Fruit fly (Drosophila melanogaster) whole organism, embryonic: ENCODE measurements around the gene esg.

Experiments
- BEAF-32 ChIP-seq: fragments of 200-800 bp; sonication (Bioruptor generic); optimal IDR thresholded peaks from 3 replicates; lab custom pipeline; 2017; ENCODE audit warnings: missing biosample characterization, missing genetic modification characterization, mild to moderate bottlenecking, moderate library complexity, missing genetic modification reagents
- CG11504 ChIP-seq: fragments of 200-800 bp; sonication (Bioruptor generic); optimal IDR thresholded peaks from 3 replicates; lab custom pipeline; 2019; ENCODE audit warnings: missing biosample characterization, mild to moderate bottlenecking, missing genetic modification characterization, moderate library complexity
- CG11723 ChIP-seq: fragments of 200-800 bp; sonication (Bioruptor generic); optimal IDR thresholded peaks from 2 replicates; lab custom pipeline; 2017; ENCODE audit warnings: missing biosample characterization, mild to moderate bottlenecking, missing genetic modification characterization
- CG13894 ChIP-seq: fragments of 200-800 bp; sonication (Bioruptor generic); optimal IDR thresholded peaks from 3 replicates; lab custom pipeline; 2018; ENCODE audit warnings: missing biosample characterization, mild to moderate bottlenecking, missing genetic modification characterization, moderate library complexity
- CG16779 ChIP-seq: fragments of 200-800 bp; sonication (Bioruptor generic); IDR thresholded peaks from 2 replicates; pipeline ENCODE4 v1.3.6; 2022; ENCODE audit warnings: missing biosample characterization, missing genetic modification characterization
- CG17568 ChIP-seq: fragments of 200-800 bp; sonication (Bioruptor generic); optimal IDR thresholded peaks from 2 replicates; lab custom pipeline; 2018; ENCODE audit warnings: missing biosample characterization, mild to moderate bottlenecking, missing genetic modification characterization, moderate library complexity
- CG1792 ChIP-seq: fragments of 200-800 bp; sonication (Bioruptor generic); optimal IDR thresholded peaks from 2 replicates; lab custom pipeline; 2016; ENCODE audit warnings: missing biosample characterization, missing genetic modification characterization
- CG18599 ChIP-seq: fragments of 200-800 bp; sonication (Bioruptor generic); optimal IDR thresholded peaks from 3 replicates; lab custom pipeline; 2017; ENCODE audit warnings: missing biosample characterization, missing genetic modification characterization, mild to moderate bottlenecking, moderate library complexity, missing genetic modification reagents
- CG2875 ChIP-seq: fragments of 200-800 bp; sonication (Bioruptor generic); optimal IDR thresholded peaks from 2 replicates; lab custom pipeline; 2017; ENCODE audit warnings: missing biosample characterization, mild to moderate bottlenecking, missing genetic modification characterization, missing genetic modification reagents
- CG33557 ChIP-seq: fragments of 200-800 bp; sonication (Bioruptor generic); optimal IDR thresholded peaks from 2 replicates; lab custom pipeline; 2019; ENCODE audit warnings: missing biosample characterization, mild to moderate bottlenecking, missing genetic modification characterization, moderate library complexity
- CG4404 ChIP-seq: fragments of 200-800 bp; sonication (Bioruptor generic); IDR thresholded peaks from 2 replicates; pipeline ENCODE4 v1.3.6; 2022; ENCODE audit warnings: missing biosample characterization, missing genetic modification characterization
- CG6689 ChIP-seq: fragments of 200-800 bp; sonication (Bioruptor generic); IDR thresholded peaks from 2 replicates; pipeline ENCODE4 v1.3.6; 2022; ENCODE audit warnings: missing biosample characterization, missing genetic modification characterization
- CG6765 ChIP-seq: fragments of 200-800 bp; sonication (Bioruptor generic); optimal IDR thresholded peaks from 3 replicates; lab custom pipeline; 2017; ENCODE audit warnings: missing biosample characterization, mild to moderate bottlenecking, missing genetic modification characterization
- CG7839 ChIP-seq: fragments of 200-800 bp; sonication (Bioruptor generic); optimal IDR thresholded peaks from 3 replicates; lab custom pipeline; 2018; ENCODE audit warnings: missing biosample characterization, mild to moderate bottlenecking, missing genetic modification characterization, moderate library complexity
- CG7963 ChIP-seq: fragments of 200-800 bp; sonication (Bioruptor generic); IDR thresholded peaks from 3 replicates; pipeline ENCODE4 v1.3.6; 2022; ENCODE audit warnings: missing biosample characterization, missing genetic modification characterization; ENCODE audit not compliant: partially characterized antibody
- CG8478 ChIP-seq: fragments of >200 bp; optimal IDR thresholded peaks from 2 replicates; lab custom pipeline; 2018
- CG8924 ChIP-seq: fragments of 200-800 bp; optimal IDR thresholded peaks from 3 replicates; lab custom pipeline; 2019; ENCODE audit warnings: missing biosample characterization, mild to moderate bottlenecking, missing genetic modification characterization, moderate library complexity
- CG9727 ChIP-seq: fragments of 200-800 bp; sonication (Bioruptor generic); optimal IDR thresholded peaks from 3 replicates; lab custom pipeline; 2017; ENCODE audit warnings: missing biosample characterization, mild to moderate bottlenecking, missing genetic modification characterization
- CG9797 ChIP-seq: fragments of 200-800 bp; sonication (Bioruptor generic); optimal IDR thresholded peaks from 3 replicates; lab custom pipeline; 2018; ENCODE audit warnings: missing biosample characterization, mild to moderate bottlenecking, missing genetic modification characterization
- Camta ChIP-seq: fragments of 200-800 bp; sonication (Bioruptor generic); optimal IDR thresholded peaks from 2 replicates; lab custom pipeline; 2016; ENCODE audit warnings: missing biosample characterization, missing genetic modification characterization
- Deaf1 ChIP-seq: fragments of 200-800 bp; optimal IDR thresholded peaks from 3 replicates; lab custom pipeline; 2019; ENCODE audit warnings: missing biosample characterization, mild to moderate bottlenecking, missing genetic modification characterization, moderate library complexity
- Dll ChIP-seq: fragments of 200-800 bp; sonication (Bioruptor generic); IDR thresholded peaks from 4 replicates; pipeline ENCODE4 v1.3.6; 2022; ENCODE audit warnings: missing biosample characterization, missing genetic modification characterization; ENCODE audit not compliant: partially characterized antibody
- Drgx ChIP-seq: fragments of 200-800 bp; sonication (Bioruptor generic); IDR thresholded peaks from 2 replicates; pipeline ENCODE4 v1.3.6; 2022; ENCODE audit warnings: missing biosample characterization, missing genetic modification characterization
- Ets65A ChIP-seq: fragments of 200-800 bp; sonication (Bioruptor generic); peaks from one replicate; lab custom pipeline; 2016; ENCODE audit warnings: missing biosample characterization, missing genetic modification characterization
- HmgD ChIP-seq: fragments of 200-800 bp; sonication (Bioruptor generic); optimal IDR thresholded peaks from 3 replicates; lab custom pipeline; 2016; ENCODE audit warnings: missing biosample characterization, missing genetic modification characterization
- Max ChIP-seq: fragments of 200-800 bp; sonication (Bioruptor generic); optimal IDR thresholded peaks from 2 replicates; lab custom pipeline; 2016; ENCODE audit warnings: missing biosample characterization, mild to moderate bottlenecking, missing genetic modification characterization
- Optix ChIP-seq: fragments of 200-800 bp; sonication (Bioruptor generic); IDR thresholded peaks from 3 replicates; pipeline ENCODE4 v1.3.6; 2022; ENCODE audit warnings: missing biosample characterization, missing genetic modification characterization
- Vsx1 ChIP-seq: fragments of 200-800 bp; sonication (Bioruptor generic); optimal IDR thresholded peaks from 2 replicates; lab custom pipeline; 2017; ENCODE audit warnings: missing biosample characterization, mild to moderate bottlenecking, missing genetic modification characterization, missing genetic modification reagents
- ash1 ChIP-seq: fragments of 200-800 bp; sonication (Bioruptor generic); optimal IDR thresholded peaks from 2 replicates; lab custom pipeline; 2018; ENCODE audit warnings: missing biosample characterization, mild to moderate bottlenecking, missing genetic modification characterization
- bab2 ChIP-seq: fragments of 200-800 bp; sonication (Bioruptor generic); optimal IDR thresholded peaks from 2 replicates; lab custom pipeline; 2016; ENCODE audit warnings: missing biosample characterization, missing genetic modification characterization
- bowl ChIP-seq: fragments of 200-800 bp; sonication (Bioruptor generic); IDR thresholded peaks from 2 replicates; pipeline ENCODE4 v1.3.6; 2022; ENCODE audit warnings: missing biosample characterization, missing genetic modification characterization
- bsh ChIP-seq, 2 experiments: fragments of 200-800 bp; sonication (Bioruptor generic); optimal IDR thresholded peaks; 2 replicates each; lab custom pipeline; 2017 to 2018; ENCODE audit warnings: mild to moderate bottlenecking in 2 of 2, missing biosample characterization in 2 of 2, missing genetic modification characterization in 2 of 2, moderate library complexity in 1 of 2
- cad ChIP-seq: fragments of >200 bp; optimal IDR thresholded peaks from 2 replicates; lab custom pipeline; 2017; ENCODE audit warnings: missing biosample characterization, missing genetic modification characterization
- cato ChIP-seq: fragments of 200-800 bp; sonication (Bioruptor generic); optimal IDR thresholded peaks from 2 replicates; lab custom pipeline; 2016; ENCODE audit warnings: missing biosample characterization, missing genetic modification characterization, borderline replicate concordance
- dati ChIP-seq: fragments of 200-800 bp; sonication (Bioruptor generic); IDR thresholded peaks from 2 replicates; pipeline ENCODE4 v1.3.6; 2022; ENCODE audit warnings: missing biosample characterization, missing genetic modification characterization
- en ChIP-seq: fragments of 200-800 bp; sonication (Bioruptor generic); optimal IDR thresholded peaks from 2 replicates; lab custom pipeline; 2016; ENCODE audit warnings: missing biosample characterization, missing genetic modification characterization
- gem ChIP-seq: fragments of 200-800 bp; sonication (Bioruptor generic); optimal IDR thresholded peaks from 2 replicates; lab custom pipeline; 2019; ENCODE audit warnings: missing biosample characterization, mild to moderate bottlenecking, missing genetic modification characterization, moderate library complexity
- lab ChIP-seq: fragments of 200-800 bp; sonication (Bioruptor generic); optimal IDR thresholded peaks from 3 replicates; lab custom pipeline; 2017; ENCODE audit warnings: missing biosample characterization, missing genetic modification characterization, mild to moderate bottlenecking, moderate library complexity, missing genetic modification reagents
- lmd ChIP-seq: fragments of 200-800 bp; sonication (Bioruptor generic); IDR thresholded peaks from 2 replicates; pipeline ENCODE4 v1.3.6; 2022; ENCODE audit warnings: missing biosample characterization, missing genetic modification characterization
- phol ChIP-seq: fragments of 200-800 bp; sonication (Bioruptor generic); optimal IDR thresholded peaks from 3 replicates; lab custom pipeline; 2018; ENCODE audit warnings: missing biosample characterization, mild to moderate bottlenecking, missing genetic modification characterization, moderate library complexity
- prd ChIP-seq, 3 experiments: fragments of >200 bp in 2 of 3; fragments of 200-800 bp in 1 of 3; sonication (Bioruptor generic) in 1 of 3; optimal IDR thresholded peaks in 2 of 3; IDR thresholded peaks in 1 of 3; 2 replicates in 2 of 3; 3 replicates in 1 of 3; pipeline versions ENCODE4 v1.3.6 to Lab custom; 2017 to 2022; ENCODE audit warnings: missing biosample characterization in 1 of 3, missing genetic modification characterization in 1 of 3
- schlank ChIP-seq: fragments of 200-800 bp; sonication (Bioruptor generic); optimal IDR thresholded peaks from 2 replicates; lab custom pipeline; 2018; ENCODE audit warnings: missing biosample characterization, mild to moderate bottlenecking, missing genetic modification characterization
- sisA ChIP-seq: fragments of 200-800 bp; sonication (Bioruptor generic); IDR thresholded peaks from 2 replicates; pipeline ENCODE4 v1.3.6; 2022; ENCODE audit warnings: missing biosample characterization, missing genetic modification characterization
- ssp ChIP-seq: fragments of 200-800 bp; sonication (Bioruptor generic); IDR thresholded peaks from 2 replicates; pipeline ENCODE4 v1.3.6; 2022; ENCODE audit warnings: missing biosample characterization, missing genetic modification characterization
- vvl ChIP-seq: fragments of 200-800 bp; sonication (Bioruptor generic); IDR thresholded peaks from 2 replicates; pipeline ENCODE4 v1.3.6; 2022; ENCODE audit warnings: missing biosample characterization, missing genetic modification characterization
- zen ChIP-seq: fragments of 200-800 bp; sonication (Bioruptor generic); optimal IDR thresholded peaks from 3 replicates; lab custom pipeline; 2018; ENCODE audit warnings: missing biosample characterization, mild to moderate bottlenecking, missing genetic modification characterization, moderate library complexity

Gene esg

DNA sequence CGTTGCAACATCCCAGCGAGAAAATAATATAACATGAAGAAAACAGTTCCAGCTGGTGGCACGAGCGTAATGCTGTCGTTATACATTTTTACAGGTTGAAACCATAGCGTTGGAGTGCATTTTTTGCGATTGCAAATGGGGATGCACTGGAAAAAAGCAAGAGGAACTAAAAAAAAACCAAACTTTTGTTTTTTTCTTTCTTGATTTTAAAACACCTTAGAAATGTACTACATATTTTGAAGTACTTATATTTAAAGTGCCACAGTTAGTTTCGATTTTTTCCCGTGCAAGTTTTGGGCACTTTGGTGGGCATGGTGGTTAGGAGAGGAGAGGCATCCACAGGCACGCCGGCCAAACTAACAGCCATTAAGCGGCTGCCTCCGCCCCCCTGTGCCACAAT is 5.7 kb upstream of the esg start:
- TF ChIP-seq CG2875 (GFP tag; lab: Kevin White, UChicago) (no peak), bsh (GFP tag; optimal IDR thresholded peaks at IDR 0.05; lab: Kevin White, UChicago) (peak in 1 of 2 experiments; percentile 4), CG6689 (GFP tag; lab: Robert Waterston, UW) (0 out of 2 replicates have a peak, but pooled peaks have one; percentile 6), CG9727 (peak; percentile 9), Drgx (GFP tag; lab: Robert Waterston, UW) (peak; percentile 48), lmd (GFP tag; lab: Robert Waterston, UW) (peak; percentile 5; the same call in 1 of the 2 replicates), sisA (GFP tag; lab: Robert Waterston, UW) (peak; percentile 21; the same call in 1 of the 2 replicates), cato (GFP tag; lab: Kevin White, UChicago) (no peak), CG18599 (GFP tag; lab: Kevin White, UChicago) (no peak), CG9797 (GFP tag; lab: Kevin White, UChicago) (no peak), prd (optimal IDR thresholded peaks at IDR 0.05; lab: Kevin White, UChicago) (no peak), prd (GFP tag; IDR thresholded peaks at IDR 0.05; lab: Robert Waterston, UW) (peak; percentile 50; the same call in 2 of the 3 replicates), gem (tag; lab: Kevin White, UChicago) (peak; percentile 3)

dm6 chr2L:15329382-15329781 is 4.3 kb upstream of the esg start:
- TF ChIP-seq phol (tag; lab: Kevin White, UChicago): no peak
- no peak for TF ChIP-seq CG11504 (tag; lab: Kevin White, UChicago)
- TF ChIP-seq CG7963 (GFP tag; lab: Robert Waterston, UW): no peak
- no peak for TF ChIP-seq bowl
- no peak for TF ChIP-seq Optix (GFP tag; lab: Robert Waterston, UW)
- TF ChIP-seq CG13894 (tag; lab: Kevin White, UChicago): no peak
- no peak for TF ChIP-seq Camta (GFP tag; lab: Kevin White, UChicago)
- TF ChIP-seq Vsx1 (GFP tag; lab: Kevin White, UChicago): no peak
- no peak for TF ChIP-seq bsh (GFP tag; optimal IDR thresholded peaks at IDR 0.05; lab: Kevin White, UChicago)

DNA sequence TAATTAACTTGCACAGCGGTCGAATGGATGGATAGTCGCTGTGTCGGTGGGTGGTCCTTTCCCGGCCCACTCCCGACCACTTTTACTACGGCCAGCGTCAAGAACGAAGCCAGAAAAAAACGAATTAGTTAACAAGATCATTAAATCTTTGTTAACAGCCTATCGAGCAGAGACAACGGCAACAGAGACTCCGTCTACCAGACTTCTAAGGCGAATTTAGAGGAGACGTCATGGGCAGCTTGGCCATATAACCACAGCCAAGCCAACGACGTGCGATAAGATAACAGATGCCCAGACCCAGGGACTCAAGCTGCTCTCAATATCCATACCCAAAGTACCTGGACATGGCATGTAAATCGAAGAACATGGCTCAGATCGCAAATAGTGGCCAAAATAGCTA is 3.0 kb upstream of the esg start:
- peak; percentile 36 for TF ChIP-seq cad (GFP tag; lab: Kevin White, UChicago)
- no peak for TF ChIP-seq CG16779 (GFP tag; lab: Robert Waterston, UW)
- TF ChIP-seq vvl: no peak
- TF ChIP-seq Ets65A: peak; percentile 31
- TF ChIP-seq CG1792 (GFP tag; lab: Kevin White, UChicago): no peak
- peak; percentile 94 for TF ChIP-seq zen (tag; lab: Kevin White, UChicago)
- TF ChIP-seq Dll (GFP tag; lab: Robert Waterston, UW): no peak
- no peak for TF ChIP-seq lab (GFP tag; lab: Kevin White, UChicago)
- TF ChIP-seq CG8478 (lab: Kevin White, UChicago): no peak

DNA sequence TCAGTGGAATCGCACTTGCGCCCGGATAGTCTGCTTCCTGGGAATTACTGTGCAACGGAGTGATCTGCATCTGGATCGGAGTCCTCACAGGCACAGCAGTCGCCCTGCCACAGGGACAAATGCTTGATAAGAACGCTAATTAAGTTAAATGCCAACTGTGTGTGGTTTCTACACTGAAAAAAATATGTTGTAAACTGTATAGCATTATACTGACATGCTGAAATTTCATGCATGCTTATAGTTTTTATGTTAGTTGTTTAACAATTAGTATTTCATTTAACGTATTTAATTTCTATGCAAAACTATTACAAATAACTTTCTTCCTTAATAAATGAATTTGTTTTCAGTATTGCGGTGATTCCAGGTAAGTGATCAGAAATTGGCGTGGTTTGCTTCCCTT is 2.3 kb upstream of the esg start:
- TF ChIP-seq CG7839 (tag; lab: Kevin White, UChicago) (no peak), bab2 (GFP tag; lab: Kevin White, UChicago) (no peak), CG8924 (tag; lab: Kevin White, UChicago) (no peak), ssp (GFP tag; lab: Robert Waterston, UW) (no peak), BEAF-32 (GFP tag; lab: Kevin White, UChicago) (no peak), prd (optimal IDR thresholded peaks at IDR 0.05; lab: Kevin White, UChicago) (no peak), prd (GFP tag; IDR thresholded peaks at IDR 0.05; lab: Robert Waterston, UW) (peak; percentile 76), schlank (no peak), ash1 (GFP tag; lab: Kevin White, UChicago) (no peak), dati (GFP tag; lab: Robert Waterston, UW) (no peak), CG6765 (GFP tag; lab: Kevin White, UChicago) (no peak), HmgD (GFP tag; lab: Kevin White, UChicago) (no peak), en (GFP tag; lab: Kevin White, UChicago) (no peak), CG17568 (GFP tag; lab: Kevin White, UChicago) (no peak), Max (GFP tag; lab: Kevin White, UChicago) (no peak), CG4404 (GFP tag; lab: Robert Waterston, UW) (0 out of 2 replicates have a peak, but pooled peaks have one; percentile 9), CG11723 (GFP tag; lab: Kevin White, UChicago) (no peak), Deaf1 (tag; lab: Kevin White, UChicago) (no peak), CG33557 (GFP tag; lab: Kevin White, UChicago) (no peak)
